Fruit fly (Drosophila melanogaster) whole organism, embryonic: ENCODE measurements around the gene Indy-2.

Experiments
- Aef1 ChIP-seq: fragments of 200-800 bp; sonication (Bioruptor generic); IDR thresholded peaks from 3 replicates; pipeline ENCODE4 v1.3.6; 2022; ENCODE audit warnings: missing biosample characterization, missing genetic modification characterization
- Awh ChIP-seq: fragments of 200-800 bp; sonication (Bioruptor generic); IDR thresholded peaks from 2 replicates; pipeline ENCODE4, ENCODE4 v1.3.6; 2022; ENCODE audit warnings: missing biosample characterization, missing genetic modification characterization
- BtbVII ChIP-seq: fragments of 200-800 bp; sonication (Bioruptor generic); optimal IDR thresholded peaks from 3 replicates; lab custom pipeline; 2017; ENCODE audit warnings: missing biosample characterization, mild to moderate bottlenecking, missing genetic modification characterization
- CG11723 ChIP-seq: fragments of 200-800 bp; sonication (Bioruptor generic); optimal IDR thresholded peaks from 2 replicates; lab custom pipeline; 2017; ENCODE audit warnings: missing biosample characterization, mild to moderate bottlenecking, missing genetic modification characterization
- CG12236 ChIP-seq: fragments of 200-800 bp; sonication (Bioruptor generic); optimal IDR thresholded peaks from 2 replicates; lab custom pipeline; 2016; ENCODE audit warnings: missing biosample characterization, missing genetic modification characterization
- CG12391 ChIP-seq: fragments of 200-800 bp; sonication (Bioruptor generic); optimal IDR thresholded peaks from 3 replicates; lab custom pipeline; 2018; ENCODE audit warnings: missing biosample characterization, mild to moderate bottlenecking, missing genetic modification characterization, moderate library complexity
- CG13894 ChIP-seq: fragments of 200-800 bp; sonication (Bioruptor generic); optimal IDR thresholded peaks from 3 replicates; lab custom pipeline; 2018; ENCODE audit warnings: missing biosample characterization, mild to moderate bottlenecking, missing genetic modification characterization, moderate library complexity
- CG14014 ChIP-seq: fragments of 200-800 bp; sonication (Bioruptor generic); IDR thresholded peaks from 2 replicates; pipeline ENCODE4 v1.3.6; 2022; ENCODE audit warnings: missing biosample characterization, missing genetic modification characterization
- CG14667 ChIP-seq: fragments of 200-800 bp; sonication (Bioruptor generic); IDR thresholded peaks from 2 replicates; pipeline ENCODE4 v1.3.6; 2022; ENCODE audit warnings: missing biosample characterization, missing genetic modification characterization
- CG16815 ChIP-seq: fragments of 200-800 bp; sonication (Bioruptor generic); optimal IDR thresholded peaks from 3 replicates; lab custom pipeline; 2017; ENCODE audit warnings: missing biosample characterization, mild to moderate bottlenecking, missing genetic modification characterization
- CG17612 ChIP-seq: fragments of 200-800 bp; sonication (Bioruptor generic); IDR thresholded peaks from 2 replicates; pipeline ENCODE4 v1.3.6; 2022; ENCODE audit warnings: missing biosample characterization, missing genetic modification characterization
- CG1832 ChIP-seq: fragments of 200-800 bp; sonication (Bioruptor generic); optimal IDR thresholded peaks from 2 replicates; lab custom pipeline; 2017; ENCODE audit warnings: missing biosample characterization, mild to moderate bottlenecking, missing genetic modification characterization, inconsistent platforms
- CG2199 ChIP-seq: fragments of 200-800 bp; sonication (Bioruptor generic); IDR thresholded peaks from 3 replicates; pipeline ENCODE4 v1.3.6; 2022; ENCODE audit warnings: missing biosample characterization, missing genetic modification characterization
- CG2678 ChIP-seq: fragments of 200-800 bp; sonication (Bioruptor generic); optimal IDR thresholded peaks from 3 replicates; lab custom pipeline; 2019; ENCODE audit warnings: missing biosample characterization, mild to moderate bottlenecking, missing genetic modification characterization, moderate library complexity
- CG2875 ChIP-seq: fragments of 200-800 bp; sonication (Bioruptor generic); optimal IDR thresholded peaks from 2 replicates; lab custom pipeline; 2017; ENCODE audit warnings: missing biosample characterization, mild to moderate bottlenecking, missing genetic modification characterization, missing genetic modification reagents
- CG31441 ChIP-seq: fragments of 200-800 bp; sonication (Bioruptor generic); IDR thresholded peaks from 2 replicates; pipeline ENCODE4 v1.3.6; 2022; ENCODE audit warnings: missing biosample characterization, missing genetic modification characterization
- CG3163 ChIP-seq: fragments of 200-800 bp; sonication (Bioruptor generic); optimal IDR thresholded peaks from 3 replicates; lab custom pipeline; 2016; ENCODE audit warnings: missing biosample characterization, missing genetic modification characterization
- CG33213 ChIP-seq: fragments of 200-800 bp; sonication (Bioruptor generic); optimal IDR thresholded peaks from 3 replicates; lab custom pipeline; 2016; ENCODE audit warnings: missing biosample characterization, missing genetic modification characterization
- CG4360 ChIP-seq: fragments of 200-800 bp; sonication (Bioruptor generic); IDR thresholded peaks from 2 replicates; pipeline ENCODE4 v1.3.6; 2022; ENCODE audit warnings: missing biosample characterization, missing genetic modification characterization
- CG4707 ChIP-seq: fragments of 200-800 bp; sonication (Bioruptor generic); optimal IDR thresholded peaks from 2 replicates; lab custom pipeline; 2018; ENCODE audit warnings: missing biosample characterization, mild to moderate bottlenecking, missing genetic modification characterization, moderate library complexity
- CG4730 ChIP-seq: fragments of 200-800 bp; sonication (Bioruptor generic); IDR thresholded peaks from 2 replicates; pipeline ENCODE4 v1.3.6; 2022; ENCODE audit warnings: missing biosample characterization, missing genetic modification characterization
- CG7839 ChIP-seq: fragments of 200-800 bp; sonication (Bioruptor generic); optimal IDR thresholded peaks from 3 replicates; lab custom pipeline; 2018; ENCODE audit warnings: missing biosample characterization, mild to moderate bottlenecking, missing genetic modification characterization, moderate library complexity
- CG8089 ChIP-seq: fragments of 200-800 bp; sonication (Bioruptor generic); optimal IDR thresholded peaks from 3 replicates; lab custom pipeline; 2016; ENCODE audit warnings: missing biosample characterization, missing genetic modification characterization
- Deaf1 ChIP-seq: fragments of 200-800 bp; optimal IDR thresholded peaks from 3 replicates; lab custom pipeline; 2019; ENCODE audit warnings: missing biosample characterization, mild to moderate bottlenecking, missing genetic modification characterization, moderate library complexity
- Doc2 ChIP-seq: fragments of 200-800 bp; sonication (Bioruptor generic); IDR thresholded peaks from 2 replicates; pipeline ENCODE4 v1.3.6; 2022; ENCODE audit warnings: missing biosample characterization, missing genetic modification characterization
- Doc3 ChIP-seq: fragments of 200-800 bp; sonication (Bioruptor generic); IDR thresholded peaks from 3 replicates; pipeline ENCODE4 v1.3.6; 2022; ENCODE audit warnings: missing biosample characterization, missing genetic modification characterization; ENCODE audit not compliant: partially characterized antibody
- Ets65A ChIP-seq: fragments of 200-800 bp; sonication (Bioruptor generic); peaks from one replicate; lab custom pipeline; 2016; ENCODE audit warnings: missing biosample characterization, missing genetic modification characterization
- HLHmδ ChIP-seq: fragments of 200-800 bp; sonication (Bioruptor generic); optimal IDR thresholded peaks from 2 replicates; lab custom pipeline; 2018; ENCODE audit warnings: missing biosample characterization, mild to moderate bottlenecking, missing genetic modification characterization, moderate library complexity
- Hsf ChIP-seq: fragments of 200-800 bp; sonication (Bioruptor generic); optimal IDR thresholded peaks from 3 replicates; lab custom pipeline; 2016; ENCODE audit warnings: missing biosample characterization, missing genetic modification characterization
- Med ChIP-seq: fragments of 200-800 bp; sonication (Bioruptor generic); peaks from one replicate; lab custom pipeline; 2016; ENCODE audit warnings: missing biosample characterization, missing genetic modification characterization, mild to moderate bottlenecking, inconsistent platforms, moderate library complexity
- Nf-YA ChIP-seq: fragments of 200-800 bp; sonication (Bioruptor generic); IDR thresholded peaks from 2 replicates; pipeline ENCODE4 v1.3.6; 2022; ENCODE audit warnings: missing biosample characterization, missing genetic modification characterization
- Nf-YC ChIP-seq: fragments of 200-800 bp; optimal IDR thresholded peaks from 3 replicates; lab custom pipeline; 2019; ENCODE audit warnings: missing biosample characterization, mild to moderate bottlenecking, missing genetic modification characterization, moderate library complexity
- Tbp ChIP-seq: fragments of >200 bp; optimal IDR thresholded peaks from 2 replicates; lab custom pipeline; 2018; ENCODE audit warnings: missing biosample characterization, missing genetic modification characterization
- Xbp1 ChIP-seq: fragments of 200-800 bp; sonication (Bioruptor generic); optimal IDR thresholded peaks from 3 replicates; lab custom pipeline; 2016; ENCODE audit warnings: missing biosample characterization, mild to moderate bottlenecking, missing genetic modification characterization
- abd-A ChIP-seq: fragments of 200-800 bp; sonication (Bioruptor generic); optimal IDR thresholded peaks from 3 replicates; lab custom pipeline; 2019; ENCODE audit warnings: missing biosample characterization, mild to moderate bottlenecking, missing genetic modification characterization, moderate library complexity
- cas ChIP-seq: fragments of 200-800 bp; sonication (Bioruptor generic); IDR thresholded peaks from 2 replicates; pipeline ENCODE4 v1.3.6; 2022; ENCODE audit warnings: missing biosample characterization, missing genetic modification characterization
- cato ChIP-seq: fragments of 200-800 bp; sonication (Bioruptor generic); optimal IDR thresholded peaks from 2 replicates; lab custom pipeline; 2016; ENCODE audit warnings: missing biosample characterization, missing genetic modification characterization, borderline replicate concordance
- gcm ChIP-seq: fragments of 200-800 bp; sonication (Bioruptor generic); optimal IDR thresholded peaks from 2 replicates; lab custom pipeline; 2019; ENCODE audit warnings: missing biosample characterization, mild to moderate bottlenecking, missing genetic modification characterization, moderate library complexity
- gcm2 ChIP-seq: fragments of 200-800 bp; sonication (Bioruptor generic); optimal IDR thresholded peaks from 2 replicates; lab custom pipeline; 2016; ENCODE audit warnings: missing biosample characterization, missing genetic modification characterization
- gsb ChIP-seq: fragments of 200-800 bp; sonication (Bioruptor generic); IDR thresholded peaks from 2 replicates; pipeline ENCODE4 v1.3.6; 2022; ENCODE audit warnings: missing biosample characterization, missing genetic modification characterization
- inv ChIP-seq: fragments of 200-800 bp; sonication (Bioruptor generic); IDR thresholded peaks from 2 replicates; pipeline ENCODE4 v1.3.6; 2022; ENCODE audit warnings: missing biosample characterization, missing genetic modification characterization; ENCODE audit not compliant: partially characterized antibody
- jing ChIP-seq: fragments of 200-800 bp; sonication (Bioruptor generic); optimal IDR thresholded peaks from 2 replicates; lab custom pipeline; 2018; ENCODE audit warnings: missing biosample characterization, mild to moderate bottlenecking, missing genetic modification characterization
- kni ChIP-seq: fragments of 200-800 bp; sonication (Bioruptor generic); optimal IDR thresholded peaks from 3 replicates; lab custom pipeline; 2017; ENCODE audit warnings: mild to moderate bottlenecking, missing biosample characterization, missing genetic modification reagents, missing genetic modification characterization
- repo ChIP-seq: fragments of 200-800 bp; sonication (Bioruptor generic); optimal IDR thresholded peaks from 2 replicates; lab custom pipeline; 2016; ENCODE audit warnings: missing biosample characterization, missing genetic modification characterization
- row ChIP-seq: fragments of 200-800 bp; sonication (Bioruptor generic); IDR thresholded peaks from 3 replicates; pipeline ENCODE4 v1.3.6; 2022; ENCODE audit warnings: missing biosample characterization, missing genetic modification characterization
- scrt ChIP-seq: fragments of 200-800 bp; sonication (Bioruptor generic); optimal IDR thresholded peaks from 2 replicates; lab custom pipeline; 2018; ENCODE audit warnings: missing biosample characterization, mild to moderate bottlenecking, missing genetic modification characterization, moderate library complexity
- tup ChIP-seq: fragments of 200-800 bp; sonication (Bioruptor generic); optimal IDR thresholded peaks from 2 replicates; lab custom pipeline; 2016; ENCODE audit warnings: missing biosample characterization, mild to moderate bottlenecking, missing genetic modification characterization, moderate library complexity
- wor ChIP-seq: fragments of 200-800 bp; sonication (Bioruptor generic); IDR thresholded peaks from 2 replicates; pipeline ENCODE4 v1.3.6; 2022; ENCODE audit warnings: missing biosample characterization, missing genetic modification characterization
- zen ChIP-seq: fragments of 200-800 bp; sonication (Bioruptor generic); optimal IDR thresholded peaks from 3 replicates; lab custom pipeline; 2018; ENCODE audit warnings: missing biosample characterization, mild to moderate bottlenecking, missing genetic modification characterization, moderate library complexity

Indy-2 gene

dm6 chr3R:20035887-20036286 is 6.7 kb upstream of the Indy-2 start, which contains the start of gene Regnase-1 (continued):
- TF ChIP-seq CG4707 (peak; percentile 93), CG14014 (GFP tag; lab: Robert Waterston, UW) (peak; percentile 87; the same call in 1 of the 2 replicates), Aef1 (GFP tag; lab: Robert Waterston, UW) (peak; percentile 68; the same call in 2 of the 3 replicates), Doc3 (GFP tag; lab: Robert Waterston, UW) (peak; percentile 93), CG2678 (peak; percentile 82), gsb (GFP tag; lab: Robert Waterston, UW) (peak; percentile 86), Tbp (GFP tag; lab: Kevin White, UChicago) (no peak), CG7839 (tag; lab: Kevin White, UChicago) (peak; percentile 88), HLHmδ (GFP tag; lab: Kevin White, UChicago) (peak; percentile 94), CG2199 (GFP tag; lab: Robert Waterston, UW) (0 out of 3 replicates have a peak, but pooled peaks have one; percentile 32), CG4360 (GFP tag; lab: Robert Waterston, UW) (peak; percentile 58; the same call in 1 of the 2 replicates), CG8089 (peak; percentile 90), kni (peak; percentile 88), CG12391 (peak; percentile 94), gcm2 (GFP tag; lab: Kevin White, UChicago) (peak; percentile 74), repo (GFP tag; lab: Kevin White, UChicago) (peak; percentile 83), BtbVII (GFP tag; lab: Kevin White, UChicago) (peak; percentile 95), Awh (GFP tag; lab: Robert Waterston, UW) (peak; percentile 89)

dm6 chr3R:20055809-20056208 is 13.3 kb downstream of the Indy-2 start, which contains the start of gene CG17193:
Gene CG17193, minus strand, starts transcription at chr3R:20056097.
- TF ChIP-seq CG3163 (GFP tag; lab: Kevin White, UChicago) (no peak), abd-A (tag; lab: Kevin White, UChicago) (peak; percentile 55), row (GFP tag; lab: Robert Waterston, UW) (0 out of 3 replicates have a peak, but pooled peaks have one; percentile 22), CG13894 (tag; lab: Kevin White, UChicago) (peak; percentile 75), Nf-YC (tag; lab: Kevin White, UChicago) (peak; percentile 80), CG2875 (GFP tag; lab: Kevin White, UChicago) (no peak), Ets65A (GFP tag; lab: Kevin White, UChicago) (peak; percentile 7), CG14667 (no peak), Deaf1 (peak; percentile 50), Med (GFP tag; lab: Kevin White, UChicago) (peak; percentile 67), scrt (GFP tag; lab: Kevin White, UChicago) (peak; percentile 31)

dm6 chr3R:20057501-20057900 is 14.9 kb downstream of the Indy-2 start, which contains the start of gene mdlc:
Gene mdlc, plus strand, starts transcription at chr3R:20057748.
- TF ChIP-seq Xbp1 (GFP tag; lab: Kevin White, UChicago) (peak; percentile 17), zen (no peak), Hsf (GFP tag; lab: Kevin White, UChicago) (no peak), tup (GFP tag; lab: Kevin White, UChicago) (no peak), cato (GFP tag; lab: Kevin White, UChicago) (no peak), Nf-YA (GFP tag; lab: Robert Waterston, UW) (no peak), CG14667 (no peak), Deaf1 (no peak), CG4730 (GFP tag; lab: Robert Waterston, UW) (no peak), jing (no peak), CG1832 (no peak), CG12236 (GFP tag; lab: Kevin White, UChicago) (no peak), CG31441 (GFP tag; lab: Robert Waterston, UW) (peak; percentile 31; the same call in 1 of the 2 replicates), CG33213 (GFP tag; lab: Kevin White, UChicago) (no peak), inv (GFP tag; lab: Robert Waterston, UW) (peak; percentile 47; the same call in 1 of the 2 replicates), CG11723 (GFP tag; lab: Kevin White, UChicago) (no peak), gcm (GFP tag; lab: Kevin White, UChicago) (no peak), wor (no peak), CG16815 (GFP tag; lab: Kevin White, UChicago) (no peak), Doc2 (GFP tag; lab: Robert Waterston, UW) (no peak), CG17612 (GFP tag; lab: Robert Waterston, UW) (no peak), cas (GFP tag; lab: Robert Waterston, UW) (no peak)
